Worm (Caenorhabditis elegans) whole organism, L3 larva: ENCODE data around the gene C35A5.4.

Source experiments
- R02D3.7 ChIP-seq: fragments of 150-350 bp; optimal IDR thresholded peaks from 2 replicates; lab custom pipeline; 2014; ENCODE audit warnings: missing biosample characterization, missing genetic modification characterization
- ceh-28 ChIP-seq: fragments of 150-350 bp; optimal IDR thresholded peaks from 2 replicates; lab custom pipeline; 2014; ENCODE audit warnings: missing biosample characterization, missing genetic modification reagents, missing genetic modification characterization
- nhr-12 ChIP-seq: fragments of 150-350 bp; optimal IDR thresholded peaks from 2 replicates; lab custom pipeline; 2014; ENCODE audit warnings: missing biosample characterization, missing genetic modification characterization
- snpc-4 ChIP-seq: fragments of 150-350 bp; optimal IDR thresholded peaks from 2 replicates; lab custom pipeline; 2014; ENCODE audit warnings: missing biosample characterization, missing genetic modification characterization
- unc-62 ChIP-seq: fragments of 150-350 bp; sonication (generic microtip); optimal IDR thresholded peaks from 4 replicates; lab custom pipeline; 2014; ENCODE audit warnings: missing biosample characterization, missing genetic modification reagents, missing genetic modification characterization

DNA sequence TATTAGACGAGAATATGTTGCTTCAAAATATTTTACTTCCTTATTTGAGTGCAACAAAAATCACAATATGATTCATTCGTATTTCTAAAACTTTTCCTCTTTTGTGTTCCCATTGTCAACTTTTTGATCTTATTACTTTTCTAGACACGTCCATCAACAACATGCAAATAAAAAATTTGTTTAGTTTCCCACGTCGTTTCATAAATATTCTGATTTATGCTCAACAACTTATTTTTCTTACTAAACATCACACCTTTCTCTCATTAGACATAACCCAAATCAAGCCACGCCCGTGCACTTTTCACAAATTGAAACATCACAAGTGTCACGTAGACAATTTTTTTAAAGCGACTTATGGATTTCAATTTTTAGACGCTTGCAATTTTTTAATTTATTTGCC lies 27.0 kb upstream of the C35A5.4 start:
- TF ChIP-seq unc-62 (GFP tag; lab: Kevin White, UChicago), result no peak
- no peak for TF ChIP-seq R02D3.7 (tag; lab: Kevin White, UChicago)
- TF ChIP-seq snpc-4, result no peak
- no peak for TF ChIP-seq ceh-28 (tag; lab: Kevin White, UChicago)
- TF ChIP-seq nhr-12 (tag; lab: Kevin White, UChicago), result no peak
